Worm (Caenorhabditis elegans) whole organism, early embryonic: ENCODE data around the gene F49C12.6.
"Not testable (repeated sequence)": the region's sequence is repeated elsewhere in the genome, so short reads cannot be mapped to it uniquely, and the experiment has no call there.

Experiments
- B0310.2 ChIP-seq: sonication (generic microtip); optimal IDR thresholded peaks from 2 replicates; lab custom pipeline; 2016; ENCODE audit warnings: mild to moderate bottlenecking, missing genetic modification characterization, missing compliant biosample characterization
- F13C5.2 ChIP-seq: sonication (generic microtip); optimal IDR thresholded peaks from 2 replicates; lab custom pipeline; 2017; ENCODE audit warnings: mild to moderate bottlenecking, missing genetic modification characterization, inconsistent platforms, missing compliant biosample characterization
- aly-1 ChIP-seq: sonication (generic microtip); optimal IDR thresholded peaks from 2 replicates; lab custom pipeline; 2016; ENCODE audit warnings: missing genetic modification characterization, missing compliant biosample characterization
- ama-1 ChIP-seq: fragments of 150-350 bp; optimal IDR thresholded peaks from 2 replicates; lab custom pipeline; 2014
- ceh-13 ChIP-seq: fragments of 200-800 bp; sonication (Bioruptor generic); optimal IDR thresholded peaks from 2 replicates; lab custom pipeline; 2018; ENCODE audit warnings: mild to moderate bottlenecking, missing genetic modification characterization, missing compliant biosample characterization
- ceh-36 ChIP-seq: sonication (generic microtip); optimal IDR thresholded peaks from 2 replicates; lab custom pipeline; 2016; ENCODE audit warnings: missing genetic modification characterization, inconsistent platforms, missing compliant biosample characterization
- ets-7 ChIP-seq: sonication (generic microtip); optimal IDR thresholded peaks from 2 replicates; lab custom pipeline; 2016; ENCODE audit warnings: missing genotype, missing genetic modification characterization, missing compliant biosample characterization
- flt-1 ChIP-seq: fragments of 200-800 bp; sonication (Bioruptor generic); IDR thresholded peaks from 2 replicates; pipeline ENCODE4 v1.3.6; 2022; ENCODE audit warnings: missing genetic modification characterization, missing compliant biosample characterization
- hmbx-1 ChIP-seq: sonication (generic microtip); optimal IDR thresholded peaks from 2 replicates; lab custom pipeline; 2016; ENCODE audit warnings: mild to moderate bottlenecking, missing genetic modification characterization, missing compliant biosample characterization
- hmg-4 ChIP-seq: fragments of 200-800 bp; sonication (Bioruptor generic); optimal IDR thresholded peaks from 2 replicates; lab custom pipeline; 2018; ENCODE audit warnings: mild to moderate bottlenecking, missing genetic modification characterization, missing compliant biosample characterization
- hnd-1 ChIP-seq: sonication (generic microtip); optimal IDR thresholded peaks from 2 replicates; lab custom pipeline; 2016; ENCODE audit warnings: missing genetic modification characterization, missing compliant biosample characterization
- pes-1 ChIP-seq: fragments of 200-800 bp; sonication (Bioruptor generic); IDR thresholded peaks from 2 replicates; pipeline ENCODE4 v1.3.6; 2022; ENCODE audit warnings: missing genetic modification reagents, missing genetic modification characterization, missing compliant biosample characterization
- scrt-1 ChIP-seq: fragments of 200-800 bp; sonication (Bioruptor generic); IDR thresholded peaks from 2 replicates; pipeline ENCODE4 v1.3.6; 2022; ENCODE audit warnings: missing genetic modification characterization, missing compliant biosample characterization
- sea-1 ChIP-seq: fragments of 200-800 bp; sonication (Bioruptor generic); conservative IDR thresholded peaks from 2 replicates; pipeline ENCODE4 v1.3.6; 2022; ENCODE audit warnings: missing genetic modification characterization, missing compliant biosample characterization
- tbx-11 ChIP-seq: fragments of 200-800 bp; sonication (Bioruptor generic); IDR thresholded peaks from 2 replicates; pipeline ENCODE4 v1.3.6; 2022; ENCODE audit warnings: missing genetic modification characterization, missing compliant biosample characterization
- tbx-37 ChIP-seq: fragments of 200-800 bp; sonication (Bioruptor generic); conservative IDR thresholded peaks from 2 replicates; pipeline ENCODE4 v1.3.6; 2022; ENCODE audit warnings: missing genetic modification reagents, missing genetic modification characterization, missing compliant biosample characterization
- tra-4 ChIP-seq: sonication (generic microtip); optimal IDR thresholded peaks from 2 replicates; lab custom pipeline; 2017; ENCODE audit warnings: missing genetic modification characterization, missing compliant biosample characterization

The F49C12.6 gene

DNA sequence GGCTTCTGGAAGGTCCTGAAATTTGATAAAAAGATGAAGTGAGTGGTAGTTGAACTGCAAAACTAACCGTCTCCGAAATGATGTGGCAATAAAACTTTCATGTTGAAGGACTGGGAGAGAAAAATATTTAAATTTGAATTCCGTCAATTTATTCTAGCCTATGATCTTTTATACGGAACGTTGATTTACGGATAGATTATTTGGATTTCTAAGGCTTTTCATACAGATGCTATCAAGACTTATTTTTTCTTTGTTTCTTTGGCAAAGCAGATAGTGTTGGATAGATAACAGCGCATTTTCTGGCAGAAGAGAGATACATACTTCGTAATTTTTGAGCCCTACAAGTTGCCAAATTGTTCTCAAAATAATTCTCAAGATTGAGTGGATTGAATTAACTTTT, 4.9 kb downstream of the F49C12.6 start, which contains the start of gene F49C12.4:
Gene F49C12.4, minus strand, starts transcription at position 101 of the 400 bp plus-strand sequence.
- TF ChIP-seq tbx-37, result no peak
- no peak for TF ChIP-seq hmg-4

DNA sequence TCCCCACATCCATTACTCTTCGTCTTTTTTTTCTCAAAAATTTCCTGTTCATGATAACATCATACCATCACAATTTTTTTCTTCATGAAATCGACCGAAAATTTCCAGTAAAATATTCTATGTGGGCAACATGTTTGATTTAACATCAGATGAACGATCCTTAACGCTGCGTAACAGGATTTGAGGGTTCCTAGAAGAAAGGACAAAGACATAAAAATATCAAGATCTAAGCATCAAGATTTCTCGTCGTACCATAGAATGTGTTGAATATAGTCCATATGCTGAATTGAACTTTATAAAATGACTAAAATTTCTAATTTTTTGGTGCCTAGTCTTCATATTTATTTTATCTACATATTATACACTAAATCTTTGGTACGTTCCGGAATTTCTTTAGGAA, 8.7 kb downstream of the F49C12.6 start, which contains the start of gene F49C12.3:
Gene F49C12.3, plus strand, starts transcription at position 301 of the 400 bp plus-strand sequence.
- TF ChIP-seq F13C5.2 (tag; lab: Kevin White, UChicago) (no peak), B0310.2 (tag; lab: Kevin White, UChicago) (no peak), hmbx-1 (no peak), aly-1 (tag; lab: Kevin White, UChicago) (no peak), ceh-36 (tag; lab: Kevin White, UChicago) (no peak), tbx-37 (no peak), ama-1 (lab: Kevin White, UChicago) (no peak), tbx-11 (GFP tag; lab: Robert Waterston, UW) (no peak), pes-1 (GFP tag; lab: Robert Waterston, UW) (no peak), ets-7 (tag; lab: Kevin White, UChicago) (no peak), sea-1 (GFP tag; lab: Robert Waterston, UW) (no peak), flt-1 (no peak), ceh-13 (GFP tag; lab: Kevin White, UChicago) (no peak), scrt-1 (GFP tag; lab: Robert Waterston, UW) (no peak), hmg-4 (no peak), tra-4 (tag; lab: Kevin White, UChicago) (no peak), hnd-1 (tag; lab: Kevin White, UChicago) (no peak)

DNA sequence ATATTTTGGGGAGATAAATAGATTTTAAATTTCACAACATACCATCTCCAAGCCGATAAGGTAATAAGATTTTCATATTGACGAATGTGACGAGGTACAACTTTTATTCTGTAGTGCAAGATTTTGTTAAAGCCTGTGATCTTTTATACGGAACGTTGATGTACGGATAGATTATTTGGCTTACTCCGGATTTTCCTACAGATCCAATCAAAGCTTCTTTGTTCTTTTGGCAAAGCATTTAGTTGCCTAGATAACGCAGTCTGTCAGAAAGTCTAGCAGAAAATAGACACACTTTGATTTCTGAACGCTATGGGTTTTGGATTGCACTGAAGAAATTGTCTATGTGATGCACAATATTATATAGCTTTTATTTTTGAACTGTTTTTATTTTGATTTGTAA, 9.7 kb downstream of the F49C12.6 start, which contains the start of gene F49C12.2:
Gene F49C12.2, minus strand, starts transcription at position 101 of the 400 bp plus-strand sequence.
- no peak for TF ChIP-seq ets-7 (tag; lab: Kevin White, UChicago)
- TF ChIP-seq tra-4 (tag; lab: Kevin White, UChicago), result no peak
- TF ChIP-seq F13C5.2 (tag; lab: Kevin White, UChicago), result no peak
- TF ChIP-seq B0310.2 (tag; lab: Kevin White, UChicago), result no peak
- no peak for TF ChIP-seq scrt-1 (GFP tag; lab: Robert Waterston, UW)
- no peak for TF ChIP-seq sea-1 (GFP tag; lab: Robert Waterston, UW)
- no peak for TF ChIP-seq pes-1 (GFP tag; lab: Robert Waterston, UW)
- TF ChIP-seq tbx-11 (GFP tag; lab: Robert Waterston, UW), result no peak
- TF ChIP-seq tbx-37, result no peak
- TF ChIP-seq flt-1, result no peak
- no peak for TF ChIP-seq ceh-13 (GFP tag; lab: Kevin White, UChicago)
- TF ChIP-seq ama-1 (lab: Kevin White, UChicago), result no peak
- no peak for TF ChIP-seq hmg-4
- no peak for TF ChIP-seq aly-1 (tag; lab: Kevin White, UChicago)
- TF ChIP-seq hnd-1 (tag; lab: Kevin White, UChicago), result no peak
- no peak for TF ChIP-seq hmbx-1
- TF ChIP-seq ceh-36 (tag; lab: Kevin White, UChicago), result no peak

ce11 chrIV:9296285-9296684, 12.6 kb downstream of the F49C12.6 start, which contains the start of gene F49C12.1:
Gene F49C12.1 (minus strand): TSS chrIV:9296354.
- TF ChIP-seq hmg-4, result no peak
- no peak for TF ChIP-seq ceh-13 (GFP tag; lab: Kevin White, UChicago)
- no peak for TF ChIP-seq ceh-36 (tag; lab: Kevin White, UChicago)
- TF ChIP-seq tra-4 (tag; lab: Kevin White, UChicago), result no peak
- no peak for TF ChIP-seq scrt-1 (GFP tag; lab: Robert Waterston, UW)

- not testable (repeated sequence) for TF ChIP-seq tbx-37; ama-1 (lab: Kevin White, UChicago); B0310.2 (tag; lab: Kevin White, UChicago)
These were observed 15.1 kb downstream of the F49C12.6 start, which contains the start of gene nhr-264 for ce11 chrIV:9293825-9294224. Gene nhr-264 (minus strand): TSS chrIV:9293925.

DNA sequence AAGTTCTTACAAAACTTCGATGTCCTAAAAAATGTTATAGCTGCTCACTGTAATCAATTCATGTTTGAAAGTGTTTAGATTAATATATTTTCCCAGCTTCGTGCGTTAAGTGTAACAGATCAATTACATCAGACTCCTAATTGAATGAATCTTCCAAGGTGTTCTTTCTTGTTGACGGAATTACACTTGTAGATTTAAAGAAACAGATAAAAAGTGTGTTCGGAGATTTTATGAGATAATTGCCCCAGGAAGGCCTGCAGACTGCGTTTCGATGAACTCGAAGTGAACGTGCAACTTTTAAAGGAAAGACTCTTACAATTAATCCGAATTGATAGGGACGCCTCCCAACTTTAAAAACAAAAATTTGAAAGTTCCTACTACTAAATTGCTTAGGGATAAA, 19.2 kb downstream of the F49C12.6 start:
- TF ChIP-seq tra-4 (tag; lab: Kevin White, UChicago) (no peak), scrt-1 (GFP tag; lab: Robert Waterston, UW) (no peak), aly-1 (tag; lab: Kevin White, UChicago) (no peak), ceh-36 (tag; lab: Kevin White, UChicago) (no peak), hmbx-1 (no peak), pes-1 (GFP tag; lab: Robert Waterston, UW) (no peak), flt-1 (no peak), F13C5.2 (tag; lab: Kevin White, UChicago) (no peak), tbx-37 (no peak), ets-7 (tag; lab: Kevin White, UChicago) (no peak), hnd-1 (tag; lab: Kevin White, UChicago) (no peak), sea-1 (GFP tag; lab: Robert Waterston, UW) (no peak), B0310.2 (tag; lab: Kevin White, UChicago) (no peak), ama-1 (lab: Kevin White, UChicago) (no peak)

DNA sequence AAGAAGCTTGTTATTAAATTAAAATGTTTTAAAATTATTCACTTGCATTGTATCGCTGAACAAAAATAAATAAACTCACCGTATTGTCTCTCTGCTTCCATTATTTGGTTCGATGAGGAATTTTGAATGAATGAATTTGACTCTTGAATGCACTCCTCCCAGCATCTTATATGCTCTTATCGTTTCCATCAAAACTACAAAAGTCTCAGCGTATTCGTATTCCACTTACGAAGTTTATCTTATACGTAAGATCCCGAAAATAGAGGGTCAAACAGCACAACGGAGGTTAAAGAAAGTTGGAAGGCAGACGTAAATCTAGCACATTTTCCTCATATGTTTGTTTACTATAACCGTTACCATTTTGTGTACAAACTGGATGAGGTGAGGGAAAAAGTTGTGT, 22.6 kb downstream of the F49C12.6 start, which contains the start of gene nhr-267:
Gene nhr-267, minus strand, starts transcription at position 101 of the 400 bp plus-strand sequence.
- TF ChIP-seq ceh-13 (GFP tag; lab: Kevin White, UChicago); ets-7 (tag; lab: Kevin White, UChicago); hmg-4: not testable (repeated sequence)

DNA sequence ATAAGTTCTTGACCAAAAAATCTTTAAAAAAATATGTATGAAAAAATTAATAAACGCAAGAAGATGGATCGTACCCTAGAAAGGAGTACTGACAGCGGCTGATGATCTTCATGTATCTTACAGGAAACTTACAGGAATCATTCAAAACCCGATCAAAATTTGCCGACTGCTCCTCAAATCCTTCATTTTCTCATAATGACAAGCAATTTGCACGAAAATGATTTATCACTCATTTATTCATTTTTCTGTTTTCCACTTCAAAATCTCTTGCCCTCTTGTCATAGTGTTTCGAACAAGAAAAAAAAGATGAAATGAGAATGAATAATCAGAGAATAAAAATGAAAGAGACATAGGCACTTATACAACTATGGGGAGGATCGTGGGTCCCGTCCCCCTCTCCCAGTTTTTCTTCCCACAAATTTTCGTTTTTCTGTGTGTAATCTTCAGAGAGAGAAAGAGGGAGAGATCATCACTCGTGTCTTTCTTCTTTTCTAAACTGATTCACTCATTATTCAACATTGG, 34.8 kb downstream of the F49C12.6 start, which contains the start of gene nmy-3:
Gene nmy-3, plus strand, starts transcription at position 472 of the 522 bp plus-strand sequence.
- no peak for TF ChIP-seq B0310.2 (tag; lab: Kevin White, UChicago)
- no peak for TF ChIP-seq tra-4 (tag; lab: Kevin White, UChicago)
- TF ChIP-seq ceh-13 (GFP tag; lab: Kevin White, UChicago), result no peak
- TF ChIP-seq tbx-11 (GFP tag; lab: Robert Waterston, UW), result no peak
- no peak for TF ChIP-seq hmbx-1
- TF ChIP-seq hmg-4, result no peak
- no peak for TF ChIP-seq ceh-36 (tag; lab: Kevin White, UChicago)
- TF ChIP-seq pes-1 (GFP tag; lab: Robert Waterston, UW), result no peak
- TF ChIP-seq sea-1 (GFP tag; lab: Robert Waterston, UW), result no peak
- TF ChIP-seq hnd-1 (tag; lab: Kevin White, UChicago), result no peak
- TF ChIP-seq ets-7 (tag; lab: Kevin White, UChicago), result no peak
- no peak for TF ChIP-seq aly-1 (tag; lab: Kevin White, UChicago)
- TF ChIP-seq scrt-1 (GFP tag; lab: Robert Waterston, UW), result no peak
- TF ChIP-seq ama-1 (lab: Kevin White, UChicago), result no peak
- no peak for TF ChIP-seq F13C5.2 (tag; lab: Kevin White, UChicago)
- no peak for TF ChIP-seq tbx-37
- TF ChIP-seq flt-1, result no peak
